Fruit fly (Drosophila melanogaster): ENCODE data around the gene CG9016.

The CG9016 gene

DNA sequence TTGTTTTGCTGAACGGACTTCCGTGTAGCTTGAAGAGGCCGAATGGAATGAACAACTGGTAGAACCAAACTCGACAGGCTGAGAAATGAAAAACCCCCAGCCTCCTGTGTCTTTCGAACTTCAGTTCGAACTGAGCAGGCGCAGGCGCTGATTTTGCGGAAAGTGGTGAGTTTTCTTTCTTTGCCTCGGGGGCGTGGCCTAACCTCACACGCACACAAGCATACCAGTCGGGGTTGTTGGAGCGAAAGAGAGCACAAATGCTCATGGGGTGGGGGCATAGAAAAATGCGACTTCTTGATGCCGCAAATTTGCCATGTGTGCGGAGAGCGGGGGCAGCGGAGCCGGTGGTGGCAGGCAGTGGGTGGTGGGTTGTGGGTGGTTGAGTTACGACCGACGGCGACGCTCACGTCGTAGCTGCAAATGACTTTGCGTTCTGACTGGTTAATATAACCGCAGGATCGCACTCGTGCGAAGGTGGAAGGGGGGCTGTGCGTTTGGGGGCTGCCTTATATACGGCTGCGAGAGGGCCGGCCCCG, at the start of gene CG9016:
TSS of gene CG9016 (minus strand) at position 51 of the 536 bp plus-strand sequence.
- TF ChIP-seq psq (optimal IDR thresholded peaks at IDR 0.05) (no peak), ttk (optimal IDR thresholded peaks at IDR 0.05) (no peak), insv (optimal IDR thresholded peaks at IDR 0.05) (no peak), Sin3A (optimal IDR thresholded peaks at IDR 0.05) (no peak), h (optimal IDR thresholded peaks at IDR 0.05) (no peak), Myc (optimal IDR thresholded peaks at IDR 0.05) (no peak)

DNA sequence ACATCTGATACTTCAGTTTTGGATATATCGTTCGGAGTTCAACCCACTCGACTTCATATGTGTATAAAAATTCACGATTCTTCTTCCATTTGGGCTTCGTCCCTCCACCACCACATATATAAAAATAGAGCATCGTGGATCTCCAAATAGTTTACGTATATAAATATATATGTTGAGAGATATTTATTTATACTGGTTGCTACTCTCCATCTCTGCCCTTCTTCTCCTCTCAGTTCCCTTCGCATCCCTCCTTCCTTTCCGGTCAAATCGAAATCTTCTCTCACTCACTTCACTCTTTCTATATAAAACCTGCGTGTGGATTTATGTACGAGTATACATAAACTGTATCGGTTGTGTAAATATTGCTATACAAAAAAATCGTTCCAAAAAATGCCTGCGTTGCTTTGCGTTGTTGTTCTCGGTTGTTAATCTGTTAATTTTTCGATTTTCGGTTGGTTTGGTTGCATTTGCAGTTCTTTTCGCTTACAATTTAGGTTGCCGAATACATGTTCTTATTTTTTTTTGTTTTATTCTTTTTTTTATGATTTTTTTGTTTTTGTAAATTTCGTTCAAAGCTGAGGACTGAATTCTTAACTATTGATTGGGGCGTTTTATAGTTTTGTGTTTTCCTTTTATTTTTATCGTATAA, 49.3 kb upstream of the CG9016 start:
- TF ChIP-seq ttk (optimal IDR thresholded peaks at IDR 0.05) (no peak), Myc (optimal IDR thresholded peaks at IDR 0.05) (no peak), Sin3A (optimal IDR thresholded peaks at IDR 0.05) (no peak), insv (optimal IDR thresholded peaks at IDR 0.05) (no peak), psq (optimal IDR thresholded peaks at IDR 0.05) (no peak), h (optimal IDR thresholded peaks at IDR 0.05) (no peak)

DNA sequence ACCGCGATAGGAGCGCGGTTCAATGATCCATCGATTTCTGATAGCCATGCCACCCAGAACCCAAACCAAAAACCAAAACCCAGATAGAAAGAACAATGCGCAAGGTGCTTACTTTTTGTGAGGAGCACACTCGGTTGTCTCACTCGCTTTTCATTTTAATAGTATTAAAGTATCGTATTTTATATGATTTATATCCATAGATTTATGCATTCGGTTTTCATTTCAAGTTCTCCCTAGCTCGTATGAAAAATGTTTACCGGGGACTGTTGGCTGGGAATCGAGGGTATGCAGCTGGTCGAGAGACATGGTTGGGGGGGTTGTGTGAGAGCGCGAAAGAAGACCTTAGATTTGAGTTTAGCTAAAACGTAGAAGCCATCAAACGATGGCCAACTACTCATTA, 48.6 kb upstream of the CG9016 start:
- TF ChIP-seq insv (optimal IDR thresholded peaks at IDR 0.05) (no peak), ttk (optimal IDR thresholded peaks at IDR 0.05) (no peak), Sin3A (optimal IDR thresholded peaks at IDR 0.05) (no peak), Myc (optimal IDR thresholded peaks at IDR 0.05) (no peak), psq (optimal IDR thresholded peaks at IDR 0.05) (no peak)

DNA sequence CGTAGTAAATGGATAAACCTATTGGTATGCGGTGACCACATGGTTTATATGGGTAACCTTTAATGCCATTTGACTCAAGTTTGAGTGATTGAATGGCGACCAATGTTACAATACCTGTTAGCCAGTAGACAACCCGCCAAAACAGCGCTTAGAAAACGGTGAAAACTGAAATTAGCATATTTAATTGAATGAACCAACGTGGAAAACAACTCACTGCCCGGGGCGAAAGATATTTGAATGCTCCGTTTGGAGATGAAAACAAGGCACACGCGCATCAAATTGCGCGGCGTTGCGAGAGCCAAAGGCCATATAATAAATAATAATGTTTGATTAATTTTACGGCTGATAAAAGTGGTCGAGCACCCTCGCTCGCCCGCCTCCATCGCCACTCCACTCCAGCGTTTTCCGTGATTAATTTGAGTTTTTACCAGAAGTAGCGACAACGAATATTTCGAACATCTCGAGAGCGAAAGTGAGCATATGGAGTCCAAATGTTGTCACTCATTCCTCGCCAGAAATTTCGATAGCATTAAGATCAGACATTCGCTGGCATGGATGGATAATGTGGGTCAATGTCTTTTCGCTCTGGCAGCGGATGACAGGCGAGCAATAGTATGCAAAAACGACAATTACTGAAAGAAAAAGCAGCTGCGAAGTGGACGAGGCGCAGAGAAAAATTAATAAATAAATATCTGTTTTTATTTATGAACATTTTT, 47.8 kb upstream of the CG9016 start:
- TF ChIP-seq Sin3A (optimal IDR thresholded peaks at IDR 0.05) (no peak), psq (optimal IDR thresholded peaks at IDR 0.05) (no peak)

DNA sequence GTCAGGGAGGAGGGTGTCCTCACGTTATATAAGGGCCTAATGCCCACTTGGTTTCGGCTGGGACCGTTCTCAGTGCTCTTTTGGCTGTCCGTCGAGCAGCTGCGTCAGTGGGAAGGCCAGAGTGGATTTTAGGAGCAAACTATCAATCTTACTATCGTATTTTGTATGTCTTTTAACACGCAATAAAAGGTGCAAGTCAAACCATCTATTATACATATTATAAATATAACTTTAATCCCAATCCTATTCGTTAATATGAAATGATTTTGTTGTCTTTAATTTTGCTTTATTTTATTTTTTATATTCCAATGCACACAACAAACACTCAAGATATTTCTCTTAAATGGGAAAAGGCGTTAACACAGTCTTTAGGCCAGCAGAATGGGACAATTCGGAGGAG, 46.1 kb upstream of the CG9016 start, which contains the start of gene Ucp4B:
TSS of gene Ucp4B (plus strand) at position 301 of the 400 bp plus-strand sequence.
- TF ChIP-seq Sin3A (optimal IDR thresholded peaks at IDR 0.05) (no peak), Myc (optimal IDR thresholded peaks at IDR 0.05) (no peak), ttk (optimal IDR thresholded peaks at IDR 0.05) (no peak), psq (optimal IDR thresholded peaks at IDR 0.05) (no peak), insv (optimal IDR thresholded peaks at IDR 0.05) (no peak), h (optimal IDR thresholded peaks at IDR 0.05) (no peak)

DNA sequence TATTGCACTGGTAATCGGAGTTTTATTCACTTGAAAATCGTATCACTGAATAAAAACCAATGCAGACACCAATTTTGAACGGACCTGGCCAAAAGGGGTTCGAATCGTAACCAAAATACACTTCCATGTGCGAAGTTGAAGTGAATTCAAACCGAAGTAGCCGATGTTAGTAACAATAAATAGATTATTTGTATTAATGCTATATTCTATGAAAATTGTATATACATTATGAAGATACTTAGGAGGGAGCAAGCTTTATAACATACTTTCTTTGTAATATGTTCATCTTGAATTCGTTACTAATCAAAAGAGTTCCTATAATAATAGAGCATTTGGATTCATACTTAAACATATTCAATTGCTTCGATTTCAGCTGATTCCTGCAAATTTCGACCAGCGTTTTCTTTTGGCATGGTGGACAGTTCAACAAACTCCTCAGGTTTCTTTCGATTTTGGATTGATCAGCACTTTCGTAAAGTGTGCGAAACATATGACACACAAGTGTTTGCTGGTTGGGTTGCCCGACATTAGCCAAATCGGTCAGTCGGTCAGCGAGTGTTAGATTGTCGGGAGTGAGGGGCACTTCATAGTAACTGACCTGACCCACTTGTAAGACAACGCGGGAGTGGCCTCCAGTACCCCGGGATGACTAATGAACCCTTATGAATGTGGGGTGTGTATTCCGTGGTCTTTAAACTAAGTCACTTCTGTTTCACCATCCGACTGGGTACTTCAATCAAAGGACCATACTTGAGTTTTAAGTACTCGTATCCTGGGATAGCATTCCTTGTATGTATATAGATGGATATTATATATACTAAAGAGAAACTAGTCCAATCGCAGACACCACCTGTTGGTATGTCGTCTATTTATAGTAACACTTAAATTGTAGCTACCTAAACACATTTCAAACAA, 44.5 kb upstream of the CG9016 start, which contains the start of the genes CG13992 and Ucp4C:
TSS of gene CG13992 (minus strand) at position 51 of the 915 bp plus-strand sequence.
TSS of gene Ucp4C (plus strand) at position 865 of the 915 bp plus-strand sequence.
- TF ChIP-seq insv (optimal IDR thresholded peaks at IDR 0.05) (no peak), Sin3A (optimal IDR thresholded peaks at IDR 0.05) (no peak), psq (optimal IDR thresholded peaks at IDR 0.05) (no peak), Myc (optimal IDR thresholded peaks at IDR 0.05) (no peak), ttk (optimal IDR thresholded peaks at IDR 0.05) (no peak), h (optimal IDR thresholded peaks at IDR 0.05) (no peak)

DNA sequence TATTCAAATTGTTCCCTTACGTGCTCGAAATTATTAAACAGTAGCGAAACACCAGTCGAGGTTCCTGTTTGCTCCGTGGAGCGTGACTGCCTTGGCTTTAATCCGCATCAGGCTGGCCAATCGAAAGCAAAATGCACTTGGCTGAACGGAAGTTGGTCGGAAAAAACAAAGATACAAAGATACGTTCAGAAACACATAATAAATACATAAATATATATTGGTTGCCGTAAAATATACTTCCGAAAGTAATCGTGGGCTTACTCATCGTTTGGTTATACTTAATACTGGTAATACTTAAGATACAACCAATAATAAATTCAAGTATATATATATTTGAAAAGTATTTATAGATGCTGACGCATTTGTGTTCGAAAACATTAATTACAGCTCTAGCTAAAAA, 41.4 kb upstream of the CG9016 start, which contains the start of gene psd:
TSS of gene psd (minus strand) at position 101 of the 400 bp plus-strand sequence.
- no peak for TF ChIP-seq psq (optimal IDR thresholded peaks at IDR 0.05)

DNA sequence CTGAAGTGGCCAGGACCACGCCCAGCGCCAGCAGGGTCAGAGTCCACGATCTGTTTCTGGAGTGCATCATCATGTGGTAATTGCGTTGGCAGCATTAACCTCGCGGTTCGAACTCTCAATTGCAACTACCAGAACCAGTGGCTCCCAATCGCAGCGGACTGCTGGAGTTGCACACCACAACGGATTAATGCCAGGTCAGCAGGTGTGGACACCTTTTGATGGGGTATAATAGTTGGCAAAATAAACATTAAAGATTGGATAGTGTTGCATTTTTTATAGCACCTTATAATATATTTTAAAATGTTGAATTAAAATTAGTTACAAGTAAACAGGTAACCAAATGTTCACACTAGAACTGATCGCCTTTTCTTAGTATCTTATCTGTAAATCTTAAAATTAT, 40.8 kb upstream of the CG9016 start:
- no peak for TF ChIP-seq psq (optimal IDR thresholded peaks at IDR 0.05)
- TF ChIP-seq h (optimal IDR thresholded peaks at IDR 0.05), result no peak
- no peak for TF ChIP-seq ttk (optimal IDR thresholded peaks at IDR 0.05)
- TF ChIP-seq insv (optimal IDR thresholded peaks at IDR 0.05), result no peak
- TF ChIP-seq Myc (optimal IDR thresholded peaks at IDR 0.05), result no peak

DNA sequence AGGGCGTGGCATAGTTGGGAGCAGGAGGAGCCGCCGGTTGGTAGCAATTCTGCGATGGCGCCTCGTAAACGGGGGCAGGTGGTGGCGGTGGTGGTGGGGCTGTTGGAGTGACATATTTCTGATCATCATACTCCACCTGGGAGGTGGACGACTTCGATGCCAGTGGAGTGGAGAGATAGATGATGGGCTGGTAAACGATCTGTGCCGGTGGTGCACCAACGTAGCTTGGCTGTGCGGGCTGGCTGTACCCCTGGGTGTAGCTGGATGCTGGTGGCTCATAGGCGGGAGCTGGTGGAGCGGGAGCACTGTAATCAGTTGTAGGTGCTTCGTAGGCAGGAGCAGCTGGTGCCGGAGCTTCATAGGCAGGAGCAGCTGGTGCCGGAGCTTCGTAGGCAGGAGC, 39.8 kb upstream of the CG9016 start:
- TF ChIP-seq Sin3A (optimal IDR thresholded peaks at IDR 0.05) (no peak), Myc (optimal IDR thresholded peaks at IDR 0.05) (no peak), ttk (optimal IDR thresholded peaks at IDR 0.05) (no peak), psq (optimal IDR thresholded peaks at IDR 0.05) (no peak), h (optimal IDR thresholded peaks at IDR 0.05) (no peak), insv (optimal IDR thresholded peaks at IDR 0.05) (no peak)

DNA sequence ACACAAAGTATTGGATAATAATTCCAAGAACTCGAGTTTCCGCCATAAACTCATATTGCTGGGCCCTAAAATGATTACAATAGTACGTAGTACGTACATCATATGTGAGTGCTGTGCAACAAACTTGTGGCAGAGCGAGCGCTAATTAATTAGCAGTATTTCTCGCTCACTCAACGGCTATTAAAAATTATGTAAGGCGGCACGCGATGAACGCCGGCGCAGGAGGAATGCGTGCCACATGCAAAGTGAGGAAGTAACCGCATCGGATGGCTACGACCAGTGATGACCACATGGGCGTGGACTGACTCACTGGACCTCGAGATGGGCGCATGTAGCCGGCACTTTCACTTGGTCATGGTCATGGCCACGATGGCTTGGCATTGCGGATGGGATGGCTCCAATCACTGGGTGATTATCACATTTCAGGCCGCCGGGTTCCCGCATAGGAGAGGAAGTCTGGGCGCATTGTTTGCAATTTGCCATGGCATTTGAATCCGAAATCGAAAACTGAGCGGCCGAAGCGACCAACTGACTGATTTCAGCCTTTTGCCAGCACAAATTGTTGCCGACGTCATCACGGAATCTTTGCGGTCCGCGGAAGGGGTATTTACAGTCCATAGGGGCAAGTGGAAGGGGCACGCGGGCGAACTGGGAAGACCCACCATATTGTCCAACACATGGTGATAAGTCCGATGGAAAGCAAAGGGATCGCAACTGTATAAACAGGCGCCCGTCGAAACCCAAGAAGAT, 37.9 kb upstream of the CG9016 start:
- TF ChIP-seq Myc (optimal IDR thresholded peaks at IDR 0.05) (no peak), Sin3A (optimal IDR thresholded peaks at IDR 0.05) (no peak), ttk (optimal IDR thresholded peaks at IDR 0.05) (no peak), h (optimal IDR thresholded peaks at IDR 0.05) (no peak), psq (optimal IDR thresholded peaks at IDR 0.05) (no peak), insv (optimal IDR thresholded peaks at IDR 0.05) (no peak)
